Worm (Caenorhabditis elegans): Measurements from ENCODE around the gene irg-2.

DNA sequence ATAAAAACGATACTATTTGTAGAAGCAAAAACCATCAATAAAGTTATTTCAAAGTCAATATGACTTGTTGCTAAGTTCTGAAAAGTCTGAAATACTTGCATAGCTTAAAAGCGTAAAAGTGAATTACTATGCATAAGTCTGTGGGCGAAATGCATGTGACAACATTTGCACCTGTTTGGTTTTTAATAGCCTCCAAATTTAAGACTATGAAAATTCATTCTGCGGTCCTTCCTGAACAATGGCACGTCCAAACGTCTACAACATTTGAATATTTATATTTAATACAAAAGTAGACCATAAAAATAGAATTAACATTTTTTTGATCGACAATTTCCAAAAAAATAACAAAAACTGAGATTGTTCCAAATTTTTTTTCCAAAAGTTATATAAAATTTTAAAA is 20.2 kb upstream of the irg-2 start, which contains the start of gene K09D9.14:
- TF ChIP-seq nhr-77 (tag; optimal IDR thresholded peaks at IDR 0.05), result no peak
- no peak for TF ChIP-seq ztf-11 (tag; optimal IDR thresholded peaks at IDR 0.05)
- TF ChIP-seq lin-13 (GFP tag; optimal IDR thresholded peaks at IDR 0.05), result no peak
- TF ChIP-seq ceh-16 (tag; optimal IDR thresholded peaks at IDR 0.05), result no peak
- TF ChIP-seq mab-5 (tag; optimal IDR thresholded peaks at IDR 0.05), result no peak
- no peak for TF ChIP-seq ama-1 (optimal IDR thresholded peaks at IDR 0.05)
- no peak for TF ChIP-seq skn-1 (tag; optimal IDR thresholded peaks at IDR 0.05)
- TF ChIP-seq nhr-25 (tag; optimal IDR thresholded peaks at IDR 0.05), result no peak
- TF ChIP-seq lin-39 (tag; optimal IDR thresholded peaks at IDR 0.05), result no peak
- no peak for TF ChIP-seq unc-39 (tag; optimal IDR thresholded peaks at IDR 0.05)

All from whole organism, L2 larva.